Worm (Caenorhabditis elegans): ENCODE results near the gene C03C10.5.

DNA sequence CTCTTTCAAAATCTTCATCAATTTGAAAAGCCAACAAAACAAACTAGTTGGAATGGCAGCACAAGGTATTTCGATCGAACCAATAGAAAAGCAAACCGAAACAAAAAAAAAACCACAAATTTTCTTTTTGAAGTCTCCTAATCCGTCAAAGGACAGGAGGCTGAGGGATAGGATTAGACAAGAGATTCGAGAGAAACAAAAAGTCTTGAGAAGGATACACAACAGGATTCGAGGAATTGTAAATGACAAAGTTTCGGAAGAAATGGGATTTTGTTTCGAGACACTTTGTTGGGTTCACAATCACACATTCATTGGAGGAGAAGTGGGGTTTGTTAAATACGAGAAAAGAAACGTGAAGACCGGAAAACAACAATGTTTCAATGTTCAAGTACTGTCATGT, 9.1 kb upstream of the C03C10.5 start:
- TF ChIP-seq klf-2 (GFP tag; conservative IDR thresholded peaks at IDR 0.05): no peak
- TF ChIP-seq tab-1 (GFP tag; IDR thresholded peaks at IDR 0.05): no peak
- no peak for TF ChIP-seq med-1 (GFP tag; optimal IDR thresholded peaks at IDR 0.05; ENCODE audit: insufficient read depth)
